Fruit fly (Drosophila melanogaster) whole organism, prepupa: ENCODE data around the gene CG43093.

Experiments
- CG10631 ChIP-seq: fragments of 200-800 bp; sonication (Bioruptor generic); optimal IDR thresholded peaks from 2 replicates; lab custom pipeline; 2016; ENCODE audit warnings: missing biosample characterization, missing genetic modification characterization
- CG1621 ChIP-seq: fragments of 200-800 bp; sonication (Bioruptor generic); optimal IDR thresholded peaks from 3 replicates; lab custom pipeline; 2018; ENCODE audit warnings: missing biosample characterization, mild to moderate bottlenecking, missing genetic modification characterization
- CG8119 ChIP-seq: fragments of 200-800 bp; sonication (Bioruptor generic); IDR thresholded peaks from 3 replicates; pipeline ENCODE4 v1.3.6; 2022; ENCODE audit warnings: missing biosample characterization, missing genetic modification characterization
- Hr4 ChIP-seq: fragments of 200-800 bp; sonication (Bioruptor generic); optimal IDR thresholded peaks from 3 replicates; lab custom pipeline; 2016; ENCODE audit warnings: missing biosample characterization, missing genetic modification characterization
- Sox102F ChIP-seq: fragments of 200-800 bp; sonication (Bioruptor generic); optimal IDR thresholded peaks from 2 replicates; lab custom pipeline; 2016; ENCODE audit warnings: missing biosample characterization, mild to moderate bottlenecking, missing genetic modification characterization
- lz ChIP-seq: fragments of 200-800 bp; sonication (Bioruptor generic); optimal IDR thresholded peaks from 3 replicates; lab custom pipeline; 2016; ENCODE audit warnings: missing biosample characterization, missing genetic modification characterization

- TF ChIP-seq Hr4 (no peak), CG10631 (GFP tag; lab: Kevin White, UChicago) (no peak), Sox102F (no peak), CG8119 (GFP tag; lab: Robert Waterston, UW) (no peak), CG1621 (tag; lab: Kevin White, UChicago) (no peak), lz (no peak)
Measured at dm6 chr3R:22752929-22753328, 17.2 kb downstream of the CG43093 start.
